Worm (Caenorhabditis elegans) whole organism, late embryonic: Measurements from ENCODE around the gene ddn-2.

ENCODE experiments used
- C08G9.2 ChIP-seq: sonication (generic microtip); optimal IDR thresholded peaks from 2 replicates; lab custom pipeline; 2016; ENCODE audit warnings: mild to moderate bottlenecking, missing genetic modification characterization, moderate library complexity, missing compliant biosample characterization
- F13H6.1 ChIP-seq: sonication (generic microtip); optimal IDR thresholded peaks from 2 replicates; lab custom pipeline; 2016; ENCODE audit warnings: missing genetic modification characterization, missing compliant biosample characterization
- K02D7.2 ChIP-seq: sonication (generic microtip); optimal IDR thresholded peaks from 2 replicates; lab custom pipeline; 2017; ENCODE audit warnings: mild to moderate bottlenecking, missing genetic modification characterization, missing compliant biosample characterization
- K09A11.1 ChIP-seq: sonication (generic microtip); optimal IDR thresholded peaks from 2 replicates; lab custom pipeline; 2017; ENCODE audit warnings: antibody characterized with exemption, mild to moderate bottlenecking, missing genetic modification characterization, missing compliant biosample characterization; ENCODE audit not compliant: insufficient read depth
- Y22D7AL.16 ChIP-seq: sonication (generic microtip); optimal IDR thresholded peaks from 2 replicates; lab custom pipeline; 2016; ENCODE audit warnings: missing genetic modification characterization, missing compliant biosample characterization
- ceh-14 ChIP-seq: sonication (generic microtip); optimal IDR thresholded peaks from 2 replicates; lab custom pipeline; 2016; ENCODE audit warnings: missing genotype, missing genetic modification characterization, missing compliant biosample characterization
- ceh-18 ChIP-seq: sonication (generic microtip); optimal IDR thresholded peaks from 2 replicates; lab custom pipeline; 2016; ENCODE audit warnings: missing genetic modification characterization, missing compliant biosample characterization
- ceh-19 ChIP-seq: fragments of 200-800 bp; sonication (Bioruptor generic); optimal IDR thresholded peaks from 2 replicates; lab custom pipeline; 2018; ENCODE audit warnings: mild to moderate bottlenecking, missing genetic modification characterization, missing compliant biosample characterization
- ceh-22 ChIP-seq: sonication (generic microtip); optimal IDR thresholded peaks from 2 replicates; lab custom pipeline; 2017; ENCODE audit warnings: missing biosample characterization, missing genetic modification characterization
- ceh-31 ChIP-seq: sonication (generic microtip); optimal IDR thresholded peaks from 2 replicates; lab custom pipeline; 2016; ENCODE audit warnings: missing genetic modification characterization, missing compliant biosample characterization
- ceh-34 ChIP-seq: sonication (generic microtip); optimal IDR thresholded peaks from 2 replicates; lab custom pipeline; 2016; ENCODE audit warnings: mild to moderate bottlenecking, missing genetic modification characterization, missing compliant biosample characterization
- ceh-48 ChIP-seq: sonication (generic microtip); optimal IDR thresholded peaks from 2 replicates; lab custom pipeline; 2016; ENCODE audit warnings: missing genetic modification characterization, inconsistent platforms, missing compliant biosample characterization
- che-1 ChIP-seq: sonication (generic microtip); optimal IDR thresholded peaks from 2 replicates; lab custom pipeline; 2016; ENCODE audit warnings: mild to moderate bottlenecking, missing genetic modification characterization, missing compliant biosample characterization
- elt-4 ChIP-seq: sonication (generic microtip); optimal IDR thresholded peaks from 2 replicates; lab custom pipeline; 2016; ENCODE audit warnings: missing genetic modification characterization, missing compliant biosample characterization
- ets-4 ChIP-seq: sonication (generic microtip); optimal IDR thresholded peaks from 2 replicates; lab custom pipeline; 2016; ENCODE audit warnings: missing genetic modification characterization, missing compliant biosample characterization
- fax-1 ChIP-seq: sonication (generic microtip); optimal IDR thresholded peaks from 2 replicates; lab custom pipeline; 2016; ENCODE audit warnings: missing genotype, missing genetic modification characterization, missing compliant biosample characterization
- fkh-10 ChIP-seq: fragments of 150-350 bp; optimal IDR thresholded peaks from 2 replicates; lab custom pipeline; 2014; ENCODE audit warnings: missing biosample characterization, missing genetic modification reagents, missing genetic modification characterization
- fkh-6 ChIP-seq: sonication (generic microtip); optimal IDR thresholded peaks from 2 replicates; lab custom pipeline; 2016; ENCODE audit warnings: missing genetic modification characterization, missing compliant biosample characterization
- gmeb-2 ChIP-seq: sonication (generic microtip); optimal IDR thresholded peaks from 2 replicates; lab custom pipeline; 2016; ENCODE audit warnings: missing genetic modification characterization, inconsistent platforms, missing compliant biosample characterization
- hlh-15 ChIP-seq: sonication (generic microtip); optimal IDR thresholded peaks from 2 replicates; lab custom pipeline; 2016; ENCODE audit warnings: missing genetic modification characterization, missing compliant biosample characterization
- hlh-30 ChIP-seq: sonication (generic microtip); optimal IDR thresholded peaks from 2 replicates; lab custom pipeline; 2017; ENCODE audit warnings: antibody characterized with exemption, missing genetic modification characterization, missing compliant biosample characterization; ENCODE audit not compliant: insufficient read depth
- mec-3 ChIP-seq: sonication (generic microtip); optimal IDR thresholded peaks from 2 replicates; lab custom pipeline; 2016; ENCODE audit warnings: borderline replicate concordance, missing genetic modification characterization, missing compliant biosample characterization
- nfya-1 ChIP-seq: sonication (generic microtip); optimal IDR thresholded peaks from 2 replicates; lab custom pipeline; 2017; ENCODE audit warnings: missing genetic modification characterization, mild to moderate bottlenecking, missing compliant biosample characterization, antibody characterized with exemption, moderate library complexity
- nhr-11 ChIP-seq: fragments of 150-350 bp; optimal IDR thresholded peaks from 2 replicates; lab custom pipeline; 2014; ENCODE audit warnings: missing biosample characterization, missing genetic modification characterization
- nhr-232 ChIP-seq: sonication (generic microtip); optimal IDR thresholded peaks from 2 replicates; lab custom pipeline; 2016; ENCODE audit warnings: missing genetic modification characterization, missing compliant biosample characterization
- odd-2 ChIP-seq: sonication (generic microtip); optimal IDR thresholded peaks from 2 replicates; lab custom pipeline; 2017; ENCODE audit warnings: antibody characterized with exemption, mild to moderate bottlenecking, missing genetic modification characterization, missing compliant biosample characterization
- pat-9 ChIP-seq: fragments of 200-800 bp; sonication (Bioruptor generic); optimal IDR thresholded peaks from 2 replicates; lab custom pipeline; 2018; ENCODE audit warnings: mild to moderate bottlenecking, missing genetic modification characterization, moderate library complexity, missing compliant biosample characterization
- pros-1 ChIP-seq: fragments of 150-350 bp; optimal IDR thresholded peaks from 2 replicates; lab custom pipeline; 2014; ENCODE audit warnings: missing biosample characterization, missing genetic modification reagents, missing genetic modification characterization
- ref-2 ChIP-seq: sonication (generic microtip); optimal IDR thresholded peaks from 2 replicates; lab custom pipeline; 2016; ENCODE audit warnings: missing genetic modification characterization, missing compliant biosample characterization
- syd-9 ChIP-seq: sonication (generic microtip); optimal IDR thresholded peaks from 2 replicates; lab custom pipeline; 2016; ENCODE audit warnings: mild to moderate bottlenecking, missing genetic modification characterization, moderate library complexity, missing compliant biosample characterization
- tbx-7 ChIP-seq: sonication (generic microtip); optimal IDR thresholded peaks from 2 replicates; lab custom pipeline; 2016; ENCODE audit warnings: missing genotype, missing genetic modification characterization, missing compliant biosample characterization
- unc-3 ChIP-seq, 2 experiments: fragments of 200-800 bp in 1 of 2; sonication (Bioruptor generic) in 1 of 2; sonication (generic microtip) in 1 of 2; conservative IDR thresholded peaks in 1 of 2; optimal IDR thresholded peaks in 1 of 2; 2 replicates each; pipeline versions ENCODE4 v1.3.6 to Lab custom; 2016 to 2022; ENCODE audit warnings: missing compliant biosample characterization in 2 of 2, missing genetic modification characterization in 2 of 2, missing genetic modification reagents in 1 of 2
- unc-55 ChIP-seq: sonication (generic microtip); optimal IDR thresholded peaks from 2 replicates; lab custom pipeline; 2017; ENCODE audit warnings: missing biosample characterization, missing genetic modification reagents, missing genetic modification characterization
- unc-86 ChIP-seq: sonication (generic microtip); optimal IDR thresholded peaks from 2 replicates; lab custom pipeline; 2016; ENCODE audit warnings: missing genetic modification characterization, missing compliant biosample characterization
- zip-5 ChIP-seq: sonication (generic microtip); optimal IDR thresholded peaks from 2 replicates; lab custom pipeline; 2016; ENCODE audit warnings: missing genetic modification characterization, missing compliant biosample characterization

The ddn-2 gene

DNA sequence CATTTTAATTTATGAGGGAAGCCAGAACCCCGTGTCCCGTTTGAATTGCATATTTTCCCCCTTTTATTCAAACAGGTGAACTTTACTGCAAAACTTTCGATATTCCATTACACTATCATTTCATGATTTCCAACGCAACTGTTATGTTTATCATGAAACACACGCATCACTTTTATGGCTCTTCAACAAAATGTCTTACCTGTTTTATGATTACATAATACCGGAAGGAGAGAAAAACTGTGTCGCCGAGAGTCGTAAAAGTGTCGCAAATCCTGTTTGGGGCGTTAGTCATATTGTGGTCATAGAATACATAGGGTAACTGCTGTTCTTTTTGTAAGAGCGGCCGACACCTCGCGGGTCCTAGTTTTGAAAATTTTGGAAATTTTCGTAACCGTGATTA lies 16.5 kb upstream of the ddn-2 start:
- TF ChIP-seq zip-5 (tag; lab: Kevin White, UChicago) (no peak), fkh-6 (tag; lab: Kevin White, UChicago) (no peak), ets-4 (tag; lab: Kevin White, UChicago) (no peak), fkh-10 (GFP tag; lab: Kevin White, UChicago) (no peak)

DNA sequence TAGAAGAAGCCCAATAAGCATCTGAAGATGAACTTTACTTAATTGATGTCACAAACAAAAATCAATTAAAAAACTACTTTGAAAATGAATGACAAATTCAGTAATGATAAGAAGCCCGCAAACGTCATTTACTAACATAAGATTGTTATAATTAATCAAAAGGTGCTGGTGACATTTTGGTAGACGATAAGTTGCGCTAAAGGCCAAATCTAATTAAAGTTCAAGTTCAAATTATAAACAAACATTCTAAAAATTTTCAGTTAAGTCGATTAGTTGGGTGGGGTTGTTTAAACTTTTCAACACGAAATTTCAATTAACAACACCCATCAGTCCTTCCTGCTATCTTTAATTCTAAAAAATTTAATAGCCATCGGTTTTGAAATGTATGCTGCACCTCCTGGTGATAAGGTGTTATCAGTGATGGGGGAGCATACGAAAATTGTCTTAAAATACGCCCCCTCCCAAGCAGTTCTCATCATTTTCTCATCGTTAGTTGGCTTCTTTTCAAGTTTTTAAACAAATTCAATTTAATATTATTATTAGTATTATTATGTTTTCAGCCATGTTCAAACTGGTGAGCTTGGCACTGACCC lies 13.7 kb upstream of the ddn-2 start, which contains the start of the genes clec-62 and clec-63:
Gene clec-62 (minus strand): TSS at position 51 of the 593 bp plus-strand sequence.
Gene clec-63 (plus strand): TSS at position 561 of the 593 bp plus-strand sequence.
- no peak for TF ChIP-seq fax-1
- no peak for TF ChIP-seq K09A11.1 (tag; lab: Kevin White, UChicago)
- no peak for TF ChIP-seq ceh-18 (tag; lab: Kevin White, UChicago)
- TF ChIP-seq che-1 = no peak
- TF ChIP-seq ceh-19 (GFP tag; lab: Kevin White, UChicago) = no peak
- TF ChIP-seq tbx-7 (tag; lab: Kevin White, UChicago) = no peak
- no peak for TF ChIP-seq hlh-30 (tag; lab: Kevin White, UChicago)
- TF ChIP-seq fkh-6 (tag; lab: Kevin White, UChicago) = no peak
- TF ChIP-seq elt-4 (tag; lab: Kevin White, UChicago) = no peak
- no peak for TF ChIP-seq ceh-22
- no peak for TF ChIP-seq C08G9.2
- no peak for TF ChIP-seq ceh-14 (tag; lab: Kevin White, UChicago)
- no peak for TF ChIP-seq unc-3 (GFP tag; conservative IDR thresholded peaks at IDR 0.05; lab: Robert Waterston, UW)
- TF ChIP-seq unc-3 (tag; optimal IDR thresholded peaks at IDR 0.05; lab: Kevin White, UChicago) = no peak
- TF ChIP-seq Y22D7AL.16 (tag; lab: Kevin White, UChicago) = no peak
- TF ChIP-seq K02D7.2 (tag; lab: Kevin White, UChicago) = no peak
- TF ChIP-seq nfya-1 (tag; lab: Kevin White, UChicago) = no peak
- no peak for TF ChIP-seq F13H6.1
- TF ChIP-seq, all 69 proteins: peak for 0

DNA sequence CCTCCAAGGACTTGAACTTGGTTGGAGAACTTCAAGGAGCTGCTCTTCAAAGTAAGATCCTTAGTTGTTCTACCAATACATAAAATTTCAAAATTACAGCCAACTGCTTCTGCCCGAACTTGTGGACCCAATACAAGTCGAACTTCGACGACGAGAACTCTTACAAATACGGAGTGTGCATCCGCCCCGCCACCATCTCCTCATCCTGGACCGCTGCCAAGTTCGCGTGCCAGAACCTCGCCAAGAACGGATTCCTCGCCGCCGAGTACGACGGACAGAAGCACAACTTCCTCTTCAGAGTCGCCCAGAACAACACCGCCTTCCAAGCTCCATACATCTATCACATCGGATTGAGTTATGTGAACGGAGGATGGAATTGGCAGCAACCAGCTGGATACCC lies 12.2 kb upstream of the ddn-2 start:
- TF ChIP-seq ceh-14 (tag; lab: Kevin White, UChicago) (no peak), K02D7.2 (tag; lab: Kevin White, UChicago) (no peak), pat-9 (no peak), pros-1 (tag; lab: Kevin White, UChicago) (no peak), ref-2 (tag; lab: Kevin White, UChicago) (no peak), unc-55 (GFP tag; lab: Kevin White, UChicago) (no peak), ceh-34 (tag; lab: Kevin White, UChicago) (no peak), nhr-11 (no peak), odd-2 (tag; lab: Kevin White, UChicago) (no peak), syd-9 (no peak)
- TF ChIP-seq, all 69 proteins: peak for 0

ce11 chrII:12897361-12897760 lies 11.5 kb upstream of the ddn-2 start:
- no peak for TF ChIP-seq nhr-232
- TF ChIP-seq ceh-19 (GFP tag; lab: Kevin White, UChicago) = no peak
- no peak for TF ChIP-seq ceh-31 (tag; lab: Kevin White, UChicago)
- no peak for TF ChIP-seq mec-3 (tag; lab: Kevin White, UChicago)
- TF ChIP-seq ceh-48 (tag; lab: Kevin White, UChicago) = no peak
- no peak for TF ChIP-seq fkh-6 (tag; lab: Kevin White, UChicago)
- no peak for TF ChIP-seq fax-1
- TF ChIP-seq unc-86 (tag; lab: Kevin White, UChicago) = no peak
- TF ChIP-seq hlh-15 = no peak
- TF ChIP-seq zip-5 (tag; lab: Kevin White, UChicago) = no peak
- no peak for TF ChIP-seq pros-1 (tag; lab: Kevin White, UChicago)
- TF ChIP-seq gmeb-2 = no peak
- TF ChIP-seq C08G9.2 = no peak
